Fruit fly (Drosophila melanogaster): ENCODE data around the gene r-l.

The r-l gene

DNA sequence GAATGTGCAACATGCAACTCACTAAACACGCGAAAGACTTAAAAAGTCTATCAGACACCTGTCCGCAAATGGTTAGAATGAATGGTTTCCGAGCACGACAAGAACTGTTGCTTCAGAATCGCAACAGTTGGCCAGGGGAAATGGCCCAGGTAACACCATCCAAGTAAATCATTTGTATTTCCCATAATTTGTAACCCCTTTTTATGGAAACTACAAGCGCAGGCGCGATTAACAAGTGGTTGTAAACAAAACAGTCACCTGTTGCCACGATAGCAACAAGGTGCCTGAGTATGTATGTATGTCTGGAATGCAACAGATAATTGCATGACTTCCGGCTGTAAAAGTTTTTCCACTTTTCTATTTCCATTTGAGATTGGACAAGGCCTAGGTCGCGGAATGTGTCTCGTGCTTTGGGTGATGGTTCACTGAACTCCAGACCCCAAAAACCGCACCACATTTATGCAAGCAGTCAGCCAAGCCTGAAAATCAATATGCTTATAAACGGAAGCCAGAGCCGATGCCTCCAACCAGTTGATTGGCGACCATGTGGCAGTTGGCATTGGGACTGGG lies 29.5 kb downstream of the r-l start, which contains the start of gene CG12278:
TSS of gene CG12278 (plus strand) at position 520 of the 570 bp plus-strand sequence.
- peak; percentile 72 for TF ChIP-seq pad (GFP tag; optimal IDR thresholded peaks at IDR 0.05)
- no peak for TF ChIP-seq Mnt (GFP tag; optimal IDR thresholded peaks at IDR 0.05)

DNA sequence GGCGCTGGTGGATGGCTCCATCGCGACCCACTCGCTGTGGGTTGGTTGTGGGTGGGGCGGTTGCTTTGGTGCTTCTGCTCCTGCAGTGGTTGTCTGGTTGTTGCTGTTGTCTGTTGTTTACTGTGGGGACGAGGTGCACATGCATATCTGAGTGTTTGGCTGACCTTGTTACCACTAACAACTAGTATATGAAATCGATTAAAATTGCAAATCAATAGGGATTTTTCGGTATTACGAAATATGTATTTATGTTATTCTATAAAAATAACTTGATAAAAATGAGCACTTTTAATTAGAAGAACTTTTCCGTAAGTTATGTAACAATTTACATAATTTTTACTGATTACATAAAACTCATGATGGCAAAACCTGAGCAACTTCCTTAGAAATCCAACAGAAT lies 30.7 kb downstream of the r-l start, which contains the start of gene Dhc93AB:
TSS of gene Dhc93AB (minus strand) at position 101 of the 400 bp plus-strand sequence.
- no peak for TF ChIP-seq CG7101 (tag; optimal IDR thresholded peaks at IDR 0.05)
- TF ChIP-seq CG7045 (GFP tag; optimal IDR thresholded peaks at IDR 0.05) = no peak
- no peak for TF ChIP-seq pad (GFP tag; optimal IDR thresholded peaks at IDR 0.05)
- TF ChIP-seq tj (GFP tag; optimal IDR thresholded peaks at IDR 0.05) = no peak
- no peak for TF ChIP-seq CG1620 (GFP tag; optimal IDR thresholded peaks at IDR 0.05)
- no peak for TF ChIP-seq Hr96 (GFP tag; optimal IDR thresholded peaks at IDR 0.05)
- TF ChIP-seq kay (GFP tag; ENCODE audit: borderline replicate concordance) = no peak
- TF ChIP-seq CG12768 (GFP tag; optimal IDR thresholded peaks at IDR 0.05) = no peak
- TF ChIP-seq CG11617 (GFP tag; optimal IDR thresholded peaks at IDR 0.05) = no peak
- TF ChIP-seq CG5204 (GFP tag; optimal IDR thresholded peaks at IDR 0.05) = no peak
- no peak for TF ChIP-seq cic (GFP tag; optimal IDR thresholded peaks at IDR 0.05)
- TF ChIP-seq Mnt (GFP tag; optimal IDR thresholded peaks at IDR 0.05) = no peak
- no peak for TF ChIP-seq toe (GFP tag; optimal IDR thresholded peaks at IDR 0.05)
- TF ChIP-seq cnc (optimal IDR thresholded peaks at IDR 0.05) = no peak
- TF ChIP-seq ovo (GFP tag; optimal IDR thresholded peaks at IDR 0.05) = no peak

DNA sequence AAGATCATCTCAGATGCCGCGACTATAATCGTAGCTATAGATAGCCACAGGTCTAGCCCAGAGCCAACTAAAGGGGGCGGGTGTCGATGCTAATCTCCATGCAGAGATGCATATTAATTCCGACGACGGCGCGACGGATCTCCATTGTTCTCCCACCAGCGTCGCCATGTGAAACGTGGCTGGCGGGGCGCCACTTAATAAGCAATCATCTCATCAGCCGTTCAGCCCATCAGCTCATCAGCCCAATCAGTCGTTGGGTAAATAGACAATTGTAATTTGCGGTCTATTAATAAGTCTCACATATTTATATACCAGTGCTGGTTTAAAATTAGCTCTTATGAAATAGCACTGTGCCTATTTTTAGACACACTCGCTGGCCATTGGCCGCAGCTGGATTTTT lies 47.6 kb downstream of the r-l start:
- TF ChIP-seq bab1 (GFP tag; optimal IDR thresholded peaks at IDR 0.05) (no peak), Hr96 (GFP tag; optimal IDR thresholded peaks at IDR 0.05) (no peak), toe (GFP tag; optimal IDR thresholded peaks at IDR 0.05) (no peak), cnc (optimal IDR thresholded peaks at IDR 0.05) (no peak), Crg-1 (GFP tag; optimal IDR thresholded peaks at IDR 0.05) (no peak), CG7045 (GFP tag; optimal IDR thresholded peaks at IDR 0.05) (no peak), CG1620 (GFP tag; optimal IDR thresholded peaks at IDR 0.05) (no peak), pad (GFP tag; optimal IDR thresholded peaks at IDR 0.05) (no peak), tj (GFP tag; optimal IDR thresholded peaks at IDR 0.05) (no peak), Mnt (GFP tag; optimal IDR thresholded peaks at IDR 0.05) (no peak), ovo (GFP tag; optimal IDR thresholded peaks at IDR 0.05) (no peak), CG14711 (tag; optimal IDR thresholded peaks at IDR 0.05) (no peak), CG33017 (tag; optimal IDR thresholded peaks at IDR 0.05) (no peak), CG11617 (GFP tag; optimal IDR thresholded peaks at IDR 0.05) (no peak), CG12768 (GFP tag; optimal IDR thresholded peaks at IDR 0.05) (no peak), CG5204 (GFP tag; optimal IDR thresholded peaks at IDR 0.05) (no peak), CG7101 (tag; optimal IDR thresholded peaks at IDR 0.05) (no peak), cic (GFP tag; optimal IDR thresholded peaks at IDR 0.05) (no peak), Clk (GFP tag; optimal IDR thresholded peaks at IDR 0.05) (no peak)

DNA sequence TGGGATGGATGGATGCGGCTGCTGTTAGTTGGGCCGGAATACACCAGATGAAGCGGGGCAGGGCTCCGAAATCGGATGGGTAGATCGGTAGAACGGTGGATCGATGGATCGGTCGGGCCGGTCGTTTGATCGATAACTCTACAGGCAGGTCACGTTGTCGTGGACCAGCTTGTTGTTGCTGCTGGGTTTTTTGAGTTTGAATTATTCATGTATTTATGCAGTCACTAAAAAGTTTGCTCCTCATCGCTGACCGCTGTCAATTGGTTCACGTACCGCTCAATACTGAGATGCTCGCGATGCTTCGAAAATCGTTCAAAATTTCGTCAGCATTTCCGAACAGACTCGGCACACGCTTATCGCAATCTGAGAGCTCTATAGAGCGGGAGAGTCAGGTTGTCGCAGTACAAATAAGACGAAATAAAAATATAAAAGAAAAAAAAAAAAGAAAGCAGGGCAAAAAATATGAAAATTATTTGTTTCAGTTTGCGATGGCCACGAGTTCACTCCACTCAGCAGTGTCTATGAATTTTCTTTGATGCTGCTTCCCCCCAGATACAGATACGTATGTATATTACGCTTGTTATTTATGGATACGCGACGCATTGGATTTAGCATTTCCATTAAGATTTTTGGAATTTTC lies 49.1 kb downstream of the r-l start, which contains the start of gene peg:
TSS of gene peg (minus strand) at position 262 of the 640 bp plus-strand sequence.
- no peak for TF ChIP-seq Crg-1 (GFP tag; optimal IDR thresholded peaks at IDR 0.05)
- TF ChIP-seq Hr96 (GFP tag; optimal IDR thresholded peaks at IDR 0.05) = peak; percentile 0
- TF ChIP-seq toe (GFP tag; optimal IDR thresholded peaks at IDR 0.05) = no peak
- no peak for TF ChIP-seq CG1620 (GFP tag; optimal IDR thresholded peaks at IDR 0.05)
- TF ChIP-seq CG7101 (tag; optimal IDR thresholded peaks at IDR 0.05) = no peak
- no peak for TF ChIP-seq CG11617 (GFP tag; optimal IDR thresholded peaks at IDR 0.05)
- no peak for TF ChIP-seq Clk (GFP tag; optimal IDR thresholded peaks at IDR 0.05)
- no peak for TF ChIP-seq Mnt (GFP tag; optimal IDR thresholded peaks at IDR 0.05)
- TF ChIP-seq kay (GFP tag; ENCODE audit: borderline replicate concordance) = no peak
- no peak for TF ChIP-seq CG14711 (tag; optimal IDR thresholded peaks at IDR 0.05)
- peak; percentile 24 for TF ChIP-seq CG33017 (tag; optimal IDR thresholded peaks at IDR 0.05)
- TF ChIP-seq bab1 (GFP tag; optimal IDR thresholded peaks at IDR 0.05) = no peak
- TF ChIP-seq cnc (optimal IDR thresholded peaks at IDR 0.05) = no peak
- TF ChIP-seq ovo (GFP tag; optimal IDR thresholded peaks at IDR 0.05) = no peak
- peak; percentile 16 for TF ChIP-seq cic (GFP tag; optimal IDR thresholded peaks at IDR 0.05)
- no peak for TF ChIP-seq CG5204 (GFP tag; optimal IDR thresholded peaks at IDR 0.05)
- no peak for TF ChIP-seq CG7045 (GFP tag; optimal IDR thresholded peaks at IDR 0.05)
- TF ChIP-seq pad (GFP tag; optimal IDR thresholded peaks at IDR 0.05) = no peak
- peak; percentile 39 for TF ChIP-seq CG12768 (GFP tag; optimal IDR thresholded peaks at IDR 0.05)
- peak; percentile 6 for TF ChIP-seq tj (GFP tag; optimal IDR thresholded peaks at IDR 0.05)

DNA sequence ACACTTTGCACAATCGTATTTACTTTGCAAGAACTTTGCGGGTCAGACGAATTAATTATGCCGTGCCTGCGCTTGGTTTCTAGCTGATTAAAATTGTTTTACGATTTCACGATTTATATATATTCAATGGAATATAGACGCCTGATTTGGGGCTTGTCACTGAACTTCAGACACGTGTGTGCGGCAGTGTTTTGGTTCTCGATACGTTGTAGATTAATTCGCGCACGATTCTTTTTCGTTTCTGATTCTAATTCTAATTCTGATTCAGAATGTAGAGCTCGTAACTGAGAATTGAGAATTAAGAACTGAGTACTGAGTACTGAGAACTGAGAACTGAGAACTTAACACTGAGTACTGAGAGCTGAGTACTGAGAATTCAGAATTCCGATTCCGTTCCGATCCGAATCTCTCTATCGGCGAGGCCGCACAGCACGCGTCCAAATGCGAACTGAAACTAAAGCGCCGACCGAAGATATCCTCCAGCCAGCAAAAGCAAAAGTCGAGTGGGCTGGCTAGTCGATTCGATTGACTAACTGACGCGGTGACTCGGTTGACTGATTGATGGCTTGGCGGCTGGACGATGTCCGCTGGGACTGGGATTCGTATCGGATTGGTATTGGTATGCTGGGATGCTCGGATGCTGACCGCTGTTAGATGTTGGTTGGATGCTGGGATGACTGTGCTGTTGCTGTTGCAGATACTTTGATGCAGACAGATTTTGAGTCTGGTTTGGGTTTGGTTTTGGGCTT lies 50.2 kb downstream of the r-l start:
- no peak for TF ChIP-seq bab1 (GFP tag; optimal IDR thresholded peaks at IDR 0.05)
- TF ChIP-seq CG14711 (tag; optimal IDR thresholded peaks at IDR 0.05) = no peak
- TF ChIP-seq cic (GFP tag; optimal IDR thresholded peaks at IDR 0.05) = peak; percentile 29
